Worm (Caenorhabditis elegans): ENCODE data around the gene srx-95.

ce11 chrII:6770030-6770429 lies 15.5 kb upstream of the srx-95 start:
- no peak for TF ChIP-seq cog-1 (tag; optimal IDR thresholded peaks at IDR 0.05)
- no peak for TF ChIP-seq T22C8.4 (GFP tag; IDR thresholded peaks at IDR 0.05)
- no peak for TF ChIP-seq med-1 (GFP tag; optimal IDR thresholded peaks at IDR 0.05; ENCODE audit: insufficient read depth)
- no peak for TF ChIP-seq ztf-29 (GFP tag; IDR thresholded peaks at IDR 0.05)
